Worm (Caenorhabditis elegans): ENCODE data around the gene pei-2.

DNA sequence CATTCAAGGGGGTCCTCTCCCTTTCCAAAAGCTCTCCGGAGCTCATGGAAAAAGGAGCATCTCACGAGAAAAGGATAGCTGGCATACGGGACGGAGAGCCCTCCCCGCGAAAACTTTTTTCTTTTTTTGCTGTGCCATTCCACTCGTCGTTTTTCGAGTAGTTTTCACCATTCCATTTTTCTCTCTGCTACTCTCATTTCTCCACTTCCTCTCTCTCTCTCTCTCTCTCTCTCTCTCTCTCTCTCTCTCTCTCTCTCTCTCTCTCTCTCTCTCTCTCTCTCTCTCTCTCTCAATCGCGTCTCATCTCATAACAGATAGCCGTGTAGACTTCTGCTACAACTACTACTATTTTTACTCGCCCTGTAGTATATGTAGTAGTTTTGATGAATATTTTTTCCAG is 43.6 kb downstream of the pei-2 start:
- TF ChIP-seq snpc-4 (tag; optimal IDR thresholded peaks at IDR 0.05) (no peak), lin-39 (tag; optimal IDR thresholded peaks at IDR 0.05) (no peak), nhr-10 (tag; optimal IDR thresholded peaks at IDR 0.05) (no peak), unc-39 (tag; optimal IDR thresholded peaks at IDR 0.05) (no peak)

All from whole organism, L2 larva.